Worm (Caenorhabditis elegans) whole organism, L2 larva: Measurements from ENCODE around the gene hpr-17.

Experiments
- lin-13 ChIP-seq: fragments of 150-350 bp; optimal IDR thresholded peaks from 2 replicates; lab custom pipeline; 2014; ENCODE audit warnings: missing biosample characterization, missing genetic modification reagents, missing genetic modification characterization
- nhr-11 ChIP-seq: fragments of 150-350 bp; optimal IDR thresholded peaks from 2 replicates; lab custom pipeline; 2014; ENCODE audit warnings: missing biosample characterization, missing genetic modification characterization
- zag-1 ChIP-seq: fragments of 150-350 bp; optimal IDR thresholded peaks from 2 replicates; lab custom pipeline; 2014; ENCODE audit warnings: missing biosample characterization, missing genetic modification characterization

DNA sequence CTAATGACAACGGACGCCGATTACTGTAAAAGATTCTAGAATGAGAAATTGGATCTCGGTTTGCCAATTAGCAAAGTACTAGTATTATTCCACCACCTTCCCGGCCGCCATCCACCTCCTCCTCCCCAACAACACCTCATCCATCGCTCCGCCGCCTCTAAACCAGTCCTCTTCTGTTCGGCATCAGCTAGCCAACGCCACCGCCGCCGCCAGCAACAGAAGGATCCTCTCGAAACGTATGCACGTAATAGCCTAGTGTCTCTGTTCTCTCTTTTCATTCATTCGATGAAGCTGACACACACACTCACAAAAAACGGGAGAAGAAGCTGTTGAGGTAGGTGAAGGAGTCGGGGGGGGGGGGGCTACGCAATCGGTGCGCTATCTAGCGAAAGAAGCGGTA is 13.8 kb upstream of the hpr-17 start:
- TF ChIP-seq nhr-11 (tag; lab: Kevin White, UChicago), result no peak
- no peak for TF ChIP-seq zag-1
- TF ChIP-seq lin-13, result no peak
